Fruit fly (Drosophila melanogaster): ENCODE results near the gene eIF4EHP.

eIF4EHP gene

DNA sequence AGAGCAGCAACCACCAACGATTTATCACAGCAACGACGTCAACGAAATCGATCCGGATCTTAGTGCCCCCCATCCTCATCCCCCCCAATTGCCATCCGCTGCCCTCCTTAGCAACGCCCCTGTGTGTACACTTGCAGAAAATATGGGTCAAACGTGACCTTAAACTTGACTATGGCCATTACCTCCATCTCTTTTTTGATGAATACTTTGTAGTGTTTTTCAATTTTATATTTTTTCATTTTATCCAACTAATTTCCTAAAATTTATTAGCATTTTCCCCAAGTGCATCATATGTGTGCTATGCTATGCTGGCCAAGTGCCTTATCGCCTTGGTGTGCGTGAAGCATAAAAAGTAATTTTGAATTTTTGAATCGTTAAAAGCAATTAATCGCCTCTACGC is 34.2 kb upstream of the eIF4EHP start (continued):
- TF ChIP-seq CkIIα-i1 (GFP tag; IDR thresholded peaks at IDR 0.05) (no peak), dm (GFP tag; optimal IDR thresholded peaks at IDR 0.05) (no peak), corto (GFP tag; optimal IDR thresholded peaks at IDR 0.05) (peak; percentile 76), cg (GFP tag; optimal IDR thresholded peaks at IDR 0.05) (no peak), CG2875 (GFP tag; optimal IDR thresholded peaks at IDR 0.05) (no peak), stc (GFP tag; IDR thresholded peaks at IDR 0.05) (0 out of 2 replicates have a peak, but pooled peaks have one; percentile 40), Med (GFP tag) (peak; percentile 71), row (GFP tag; IDR thresholded peaks at IDR 0.05) (peak; percentile 52), Drgx (GFP tag; IDR thresholded peaks at IDR 0.05) (peak; percentile 80), CG4730 (GFP tag; IDR thresholded peaks at IDR 0.05) (0 out of 2 replicates have a peak, but pooled peaks have one; percentile 19), seq (GFP tag; IDR thresholded peaks at IDR 0.05) (no peak), lov (optimal IDR thresholded peaks at IDR 0.05) (no peak), lov (GFP tag; IDR thresholded peaks at IDR 0.05) (no peak), CG12236 (GFP tag; optimal IDR thresholded peaks at IDR 0.05) (no peak), onecut (GFP tag; IDR thresholded peaks at IDR 0.05) (peak; percentile 5; the same call in 1 of the 2 replicates), HLHmδ (GFP tag; optimal IDR thresholded peaks at IDR 0.05) (no peak), CG15073 (GFP tag; optimal IDR thresholded peaks at IDR 0.05) (no peak), CG10209 (GFP tag; optimal IDR thresholded peaks at IDR 0.05) (no peak), CG13123 (GFP tag; optimal IDR thresholded peaks at IDR 0.05) (no peak), CG10462 (GFP tag; optimal IDR thresholded peaks at IDR 0.05) (no peak), CG17802 (tag; optimal IDR thresholded peaks at IDR 0.05) (peak; percentile 4), H15 (GFP tag; IDR thresholded peaks at IDR 0.05) (0 out of 3 replicates have a peak, but pooled peaks have one; percentile 41), odd (GFP tag; optimal IDR thresholded peaks at IDR 0.05) (no peak), CG33557 (GFP tag; optimal IDR thresholded peaks at IDR 0.05) (no peak), phol (tag; optimal IDR thresholded peaks at IDR 0.05) (peak; percentile 40), CG34422 (GFP tag; IDR thresholded peaks at IDR 0.05) (no peak), CG7928 (GFP tag; optimal IDR thresholded peaks at IDR 0.05) (no peak), tup (GFP tag; optimal IDR thresholded peaks at IDR 0.05) (no peak), pan (optimal IDR thresholded peaks at IDR 0.05) (no peak), pan (GFP tag; optimal IDR thresholded peaks at IDR 0.05 in 1 of 2, IDR thresholded peaks at IDR 0.05 in 1 of 2) (no peak), tin (GFP tag; optimal IDR thresholded peaks at IDR 0.05) (peak; percentile 19), Hr51 (GFP tag; optimal IDR thresholded peaks at IDR 0.05) (peak in 1 of 2 experiments; percentile 20), Usf (GFP tag; optimal IDR thresholded peaks at IDR 0.05) (no peak), B-H2 (GFP tag; optimal IDR thresholded peaks at IDR 0.05) (no peak), lilli (GFP tag; optimal IDR thresholded peaks at IDR 0.05) (no peak), Poxn (GFP tag; IDR thresholded peaks at IDR 0.05) (no peak), her (GFP tag; optimal IDR thresholded peaks at IDR 0.05) (no peak), vvl (GFP tag; IDR thresholded peaks at IDR 0.05) (peak; percentile 68), hth (optimal IDR thresholded peaks at IDR 0.05) (no peak), CG14710 (tag; optimal IDR thresholded peaks at IDR 0.05) (peak; percentile 20), dpn (GFP tag; optimal IDR thresholded peaks at IDR 0.05) (peak in 1 of 2 experiments; percentile 14), HLH54F (GFP tag; optimal IDR thresholded peaks at IDR 0.05) (no peak), Ada2b (GFP tag; IDR thresholded peaks at IDR 0.05) (no peak), CG6854 (GFP tag; optimal IDR thresholded peaks at IDR 0.05) (no peak), CG17385 (GFP tag; optimal IDR thresholded peaks at IDR 0.05) (peak; percentile 0), chn (GFP tag; optimal IDR thresholded peaks at IDR 0.05) (no peak), MESR4 (GFP tag; optimal IDR thresholded peaks at IDR 0.05) (no peak), CG34224 (GFP tag; IDR thresholded peaks at IDR 0.05; ENCODE audit: partially characterized antibody) (no peak), CG2678 (tag; optimal IDR thresholded peaks at IDR 0.05) (peak; percentile 47), CG14441 (GFP tag; IDR thresholded peaks at IDR 0.05) (peak; percentile 38; the same call in 1 of the 2 replicates), wek (GFP tag; optimal IDR thresholded peaks at IDR 0.05) (no peak), dmrt99B (tag; optimal IDR thresholded peaks at IDR 0.05) (peak; percentile 65)
